Fruit fly (Drosophila melanogaster) whole organism, pupa: Measurements from ENCODE around the gene Spec2.

ENCODE experiments used
- CG10348 ChIP-seq: fragments of 200-800 bp; sonication (Bioruptor generic); IDR thresholded peaks from 2 replicates; pipeline ENCODE4 v1.3.6; 2022; ENCODE audit warnings: missing biosample characterization, missing genetic modification characterization
- CG12605 ChIP-seq: fragments of 200-800 bp; sonication (Bioruptor generic); IDR thresholded peaks from 2 replicates; pipeline ENCODE4 v1.3.6; 2022; ENCODE audit warnings: missing biosample characterization, missing genetic modification characterization
- CG13204 ChIP-seq: fragments of 200-800 bp; sonication (Bioruptor generic); optimal IDR thresholded peaks from 2 replicates; lab custom pipeline; 2018; ENCODE audit warnings: missing biosample characterization, mild to moderate bottlenecking, missing genetic modification characterization, moderate library complexity
- CG14655 ChIP-seq: fragments of 200-800 bp; sonication (Bioruptor generic); optimal IDR thresholded peaks from 3 replicates; lab custom pipeline; 2017; ENCODE audit warnings: mild to moderate bottlenecking, missing biosample characterization, missing genetic modification reagents, missing genetic modification characterization
- CG15710 ChIP-seq: fragments of 200-800 bp; sonication (Bioruptor generic); optimal IDR thresholded peaks from 2 replicates; lab custom pipeline; 2018; ENCODE audit warnings: missing biosample characterization, mild to moderate bottlenecking, missing genetic modification characterization, moderate library complexity
- CG17806 ChIP-seq: fragments of 200-800 bp; sonication (Bioruptor generic); optimal IDR thresholded peaks from 2 replicates; lab custom pipeline; 2018; ENCODE audit warnings: missing biosample characterization, mild to moderate bottlenecking, missing genetic modification characterization, moderate library complexity
- CG32121 ChIP-seq: fragments of 200-800 bp; sonication (Bioruptor generic); IDR thresholded peaks from 2 replicates; pipeline ENCODE4 v1.3.6; 2022; ENCODE audit warnings: missing biosample characterization, missing genetic modification characterization
- CG34367 ChIP-seq: fragments of 200-800 bp; sonication (Bioruptor generic); optimal IDR thresholded peaks from 2 replicates; lab custom pipeline; 2018; ENCODE audit warnings: missing biosample characterization, mild to moderate bottlenecking, missing genetic modification characterization
- CG4496 ChIP-seq: fragments of 200-800 bp; sonication (Bioruptor generic); IDR thresholded peaks from 3 replicates; pipeline ENCODE4 v1.3.6; 2022; ENCODE audit warnings: missing biosample characterization, missing genetic modification characterization
- CG8159 ChIP-seq: fragments of 200-800 bp; sonication (Bioruptor generic); optimal IDR thresholded peaks from 3 replicates; lab custom pipeline; 2018; ENCODE audit warnings: missing biosample characterization, mild to moderate bottlenecking, missing genetic modification characterization, moderate library complexity
- CG8301 ChIP-seq: fragments of 200-800 bp; sonication (Bioruptor generic); optimal IDR thresholded peaks from 2 replicates; lab custom pipeline; 2018; ENCODE audit warnings: missing biosample characterization, mild to moderate bottlenecking, missing genetic modification characterization
- CG9948 ChIP-seq: fragments of 200-800 bp; sonication (Bioruptor generic); optimal IDR thresholded peaks from 2 replicates; lab custom pipeline; 2018; ENCODE audit warnings: missing biosample characterization, mild to moderate bottlenecking, missing genetic modification characterization, moderate library complexity
- EcR ChIP-seq: fragments of 200-800 bp; sonication (Bioruptor generic); optimal IDR thresholded peaks from 3 replicates; lab custom pipeline; 2019; ENCODE audit warnings: missing biosample characterization, missing genetic modification characterization, mild to moderate bottlenecking, moderate library complexity, missing genetic modification reagents
- Ets98B ChIP-seq: fragments of 200-800 bp; sonication (Bioruptor generic); IDR thresholded peaks from 2 replicates; pipeline ENCODE4 v1.3.6; 2022; ENCODE audit warnings: missing biosample characterization, missing genetic modification characterization
- Pif1A ChIP-seq: fragments of 200-800 bp; sonication (Bioruptor generic); optimal IDR thresholded peaks from 3 replicates; lab custom pipeline; 2016; ENCODE audit warnings: missing biosample characterization, missing genetic modification characterization
- Pif1B ChIP-seq: fragments of 200-800 bp; sonication (Bioruptor generic); optimal IDR thresholded peaks from 3 replicates; lab custom pipeline; 2016; ENCODE audit warnings: missing biosample characterization, missing genetic modification characterization
- Snoo ChIP-seq: fragments of 200-800 bp; sonication (Bioruptor generic); optimal IDR thresholded peaks from 3 replicates; lab custom pipeline; 2017; ENCODE audit warnings: missing biosample characterization, mild to moderate bottlenecking, missing genetic modification characterization, inconsistent platforms
- fd96Ca ChIP-seq: fragments of 200-800 bp; sonication (Bioruptor generic); IDR thresholded peaks from 3 replicates; pipeline ENCODE4 v1.3.6; 2022; ENCODE audit warnings: missing biosample characterization, missing genetic modification characterization
- gl ChIP-seq: fragments of 200-800 bp; sonication (Bioruptor generic); optimal IDR thresholded peaks from 2 replicates; lab custom pipeline; 2018; ENCODE audit warnings: missing biosample characterization, mild to moderate bottlenecking, missing genetic modification characterization
- rn ChIP-seq: fragments of 200-800 bp; sonication (Bioruptor generic); IDR thresholded peaks from 2 replicates; pipeline ENCODE4 v1.3.6; 2022; ENCODE audit warnings: missing biosample characterization, missing genetic modification characterization

The Spec2 gene

DNA sequence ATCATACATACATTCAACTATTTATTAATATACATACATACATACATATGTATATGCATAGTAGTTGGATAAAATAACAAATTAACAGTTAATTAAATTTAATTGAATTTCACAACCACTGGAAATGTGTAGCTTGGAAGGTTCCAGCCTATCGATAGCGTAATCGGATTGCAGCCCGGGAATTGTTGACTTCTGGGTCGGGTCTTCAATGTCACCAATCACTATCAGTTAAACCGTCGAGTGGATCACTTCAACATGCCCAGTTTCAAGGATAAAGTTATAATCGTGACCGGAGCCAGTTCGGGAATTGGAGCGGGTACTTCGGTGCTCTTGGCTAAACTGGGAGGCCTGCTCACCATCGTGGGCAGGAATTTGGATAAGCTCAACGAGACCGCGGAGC is 9.5 kb upstream of the Spec2 start, which contains the start of gene CG12171:
Gene CG12171, plus strand, starts transcription at position 191 of the 400 bp plus-strand sequence.
- TF ChIP-seq EcR (GFP tag; lab: Kevin White, UChicago), result peak; percentile 18
- TF ChIP-seq Snoo (tag; lab: Kevin White, UChicago), result no peak
- no peak for TF ChIP-seq CG9948 (tag; lab: Kevin White, UChicago)

DNA sequence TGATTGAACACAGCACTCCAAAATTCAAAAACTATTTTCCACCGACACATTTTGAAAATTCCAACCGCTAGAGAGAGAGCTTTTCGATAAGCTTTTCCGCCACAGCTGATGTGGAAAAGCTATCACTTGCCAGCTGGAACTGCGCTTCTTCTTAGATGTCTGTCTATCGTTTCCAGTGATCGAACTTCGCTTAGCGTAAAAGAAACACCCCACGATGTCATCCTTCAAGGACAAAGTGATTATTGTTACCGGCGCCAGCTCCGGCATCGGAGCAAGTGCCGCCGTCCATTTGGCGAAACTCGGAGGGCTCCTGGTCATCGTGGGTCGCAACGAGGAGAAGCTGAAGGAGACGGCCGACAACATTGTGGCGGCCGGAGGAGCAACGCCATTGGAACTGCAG is 8.3 kb upstream of the Spec2 start, which contains the start of gene CG31549:
Gene CG31549, plus strand, starts transcription at position 11 of the 400 bp plus-strand sequence.
- TF ChIP-seq Pif1B (GFP tag; lab: Kevin White, UChicago), result no peak
- TF ChIP-seq fd96Ca (GFP tag; lab: Robert Waterston, UW), result no peak
- TF ChIP-seq CG8301 (tag; lab: Kevin White, UChicago), result no peak
- no peak for TF ChIP-seq CG8159 (tag; lab: Kevin White, UChicago)
- no peak for TF ChIP-seq Snoo (tag; lab: Kevin White, UChicago)

DNA sequence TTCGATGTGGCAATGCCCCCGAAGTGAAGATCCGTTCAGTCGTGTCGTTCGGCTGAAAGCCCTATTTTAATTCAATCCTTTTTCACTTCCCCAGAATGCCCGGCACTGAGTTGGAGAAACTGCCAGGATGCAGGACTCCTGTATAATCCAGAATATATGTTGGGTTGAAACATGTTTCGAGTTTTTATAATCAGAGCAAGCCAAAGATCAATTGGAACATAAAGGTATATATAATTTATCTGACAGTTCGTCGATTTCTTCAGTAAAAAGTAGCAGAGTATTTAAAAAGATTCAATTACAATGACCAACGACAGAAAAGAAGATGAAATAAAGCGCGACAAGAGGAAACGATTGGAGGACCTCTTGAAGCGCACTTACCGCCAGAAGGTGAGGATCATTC is 3.6 kb upstream of the Spec2 start, which contains the start of gene CG31551:
Gene CG31551, plus strand, starts transcription at position 301 of the 400 bp plus-strand sequence.
- TF ChIP-seq EcR (GFP tag; lab: Kevin White, UChicago) (no peak), CG12605 (GFP tag; lab: Robert Waterston, UW) (no peak), gl (tag; lab: Kevin White, UChicago) (no peak), CG8301 (tag; lab: Kevin White, UChicago) (no peak), Ets98B (GFP tag; lab: Robert Waterston, UW) (no peak), Snoo (tag; lab: Kevin White, UChicago) (no peak), CG17806 (tag; lab: Kevin White, UChicago) (no peak), CG9948 (tag; lab: Kevin White, UChicago) (no peak), Pif1B (GFP tag; lab: Kevin White, UChicago) (no peak)

DNA sequence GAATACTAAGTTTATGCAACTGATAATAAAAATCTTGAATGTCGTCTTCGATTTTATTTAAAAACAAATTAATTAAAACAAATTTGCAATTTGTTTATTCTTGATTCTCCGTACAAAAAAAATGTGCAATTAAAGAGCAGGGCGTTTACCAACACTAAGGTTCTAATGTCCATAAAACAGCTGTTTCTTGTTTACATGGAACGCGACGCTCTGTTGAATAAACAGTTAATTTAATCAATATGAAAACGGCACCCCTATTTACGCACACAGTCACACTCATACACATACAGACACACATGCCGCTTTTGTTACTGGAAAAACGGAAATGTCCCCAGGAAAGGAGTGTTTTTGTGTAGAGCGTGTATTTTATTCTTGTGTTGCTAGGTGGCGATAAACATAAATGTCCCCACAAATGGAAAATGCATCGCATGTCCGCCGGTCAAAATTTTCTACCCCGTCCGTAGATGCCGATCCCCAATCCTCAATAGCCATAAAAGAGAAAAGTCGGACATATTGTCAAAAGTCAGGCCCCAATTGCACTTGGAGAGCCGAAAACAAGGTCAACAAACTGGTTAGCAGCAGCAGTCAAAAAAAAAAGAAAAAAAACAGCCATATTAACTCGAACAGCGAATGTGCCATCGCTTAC is 817 bp downstream of the Spec2 start:
- TF ChIP-seq fd96Ca (GFP tag; lab: Robert Waterston, UW) (no peak), rn (GFP tag; lab: Robert Waterston, UW) (no peak), CG17806 (tag; lab: Kevin White, UChicago) (no peak), gl (tag; lab: Kevin White, UChicago) (peak; percentile 27), CG12605 (GFP tag; lab: Robert Waterston, UW) (no peak), Snoo (tag; lab: Kevin White, UChicago) (no peak), CG4496 (no peak), EcR (GFP tag; lab: Kevin White, UChicago) (peak; percentile 25), CG8159 (tag; lab: Kevin White, UChicago) (no peak), CG10348 (GFP tag; lab: Robert Waterston, UW) (no peak), Pif1B (GFP tag; lab: Kevin White, UChicago) (peak; percentile 38), CG32121 (GFP tag; lab: Robert Waterston, UW) (no peak), CG34367 (tag; lab: Kevin White, UChicago) (no peak), CG8301 (tag; lab: Kevin White, UChicago) (no peak), CG13204 (GFP tag; lab: Kevin White, UChicago) (no peak), CG15710 (no peak), Pif1A (GFP tag; lab: Kevin White, UChicago) (peak; percentile 21), CG14655 (GFP tag; lab: Kevin White, UChicago) (no peak)

DNA sequence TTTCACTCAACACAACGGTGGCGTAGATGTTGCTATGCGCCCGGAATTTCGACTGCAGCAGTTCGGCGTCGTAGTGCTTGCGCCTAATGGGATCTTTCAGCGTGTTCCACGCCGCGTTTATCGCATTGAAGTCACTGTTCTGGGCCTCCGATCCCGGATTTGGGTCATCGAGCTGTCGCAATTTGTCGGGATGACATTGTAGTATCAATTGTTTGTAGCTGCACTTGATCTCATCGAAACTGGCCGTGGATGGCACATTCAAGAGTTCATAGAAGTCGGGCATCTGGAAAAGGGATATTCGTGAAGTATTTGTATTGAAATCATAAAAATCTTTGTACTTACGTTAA is 1.5 kb downstream of the Spec2 start:
- TF ChIP-seq CG12605 (GFP tag; lab: Robert Waterston, UW), result no peak
- TF ChIP-seq CG9948 (tag; lab: Kevin White, UChicago), result no peak
- no peak for TF ChIP-seq CG15710
- TF ChIP-seq CG32121 (GFP tag; lab: Robert Waterston, UW), result no peak
- no peak for TF ChIP-seq CG8301 (tag; lab: Kevin White, UChicago)

DNA sequence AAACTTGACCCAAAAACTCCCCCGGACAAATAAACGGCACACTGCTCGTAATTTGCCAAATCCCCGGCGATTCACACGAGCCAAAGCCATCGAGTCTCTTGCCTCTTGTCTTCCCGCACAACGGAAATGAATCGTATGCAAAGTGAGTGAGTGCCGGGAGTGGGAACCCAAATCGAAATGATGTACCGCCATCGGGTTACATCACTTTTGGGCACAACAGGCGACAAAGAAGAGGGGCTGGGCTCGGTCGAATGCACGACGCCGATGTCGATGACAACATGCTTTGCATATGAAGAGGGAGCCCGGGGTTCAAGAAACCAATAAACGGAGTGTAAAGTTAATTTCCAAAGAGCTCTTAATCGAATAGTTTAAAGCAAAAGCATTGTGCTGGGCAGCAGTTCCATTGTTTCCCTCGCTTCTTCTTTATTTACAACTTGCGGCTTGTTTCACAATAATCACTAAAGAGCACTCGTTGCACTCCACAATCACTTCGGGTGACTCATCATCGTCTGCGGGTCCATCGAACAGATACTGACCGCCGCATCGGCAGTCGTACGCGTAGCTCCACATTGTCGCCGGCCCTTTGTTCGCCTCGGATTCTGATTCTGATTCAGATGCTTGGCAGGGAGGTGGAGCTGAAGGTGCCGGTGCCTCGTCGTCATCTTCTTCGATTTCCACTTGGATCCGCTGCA is 2.1 kb downstream of the Spec2 start:
- TF ChIP-seq CG8301 (tag; lab: Kevin White, UChicago) (peak; percentile 4), fd96Ca (GFP tag; lab: Robert Waterston, UW) (0 out of 3 replicates have a peak, but pooled peaks have one; percentile 45), CG4496 (peak; percentile 42; the same call in 1 of the 3 replicates), CG10348 (GFP tag; lab: Robert Waterston, UW) (no peak), CG12605 (GFP tag; lab: Robert Waterston, UW) (peak; percentile 50), CG34367 (tag; lab: Kevin White, UChicago) (peak; percentile 18), rn (GFP tag; lab: Robert Waterston, UW) (no peak), CG14655 (GFP tag; lab: Kevin White, UChicago) (peak; percentile 14), CG8159 (tag; lab: Kevin White, UChicago) (peak; percentile 27), Ets98B (GFP tag; lab: Robert Waterston, UW) (no peak; the same call in 1 of the 2 replicates), CG13204 (GFP tag; lab: Kevin White, UChicago) (peak; percentile 77), EcR (GFP tag; lab: Kevin White, UChicago) (peak; percentile 94), Pif1B (GFP tag; lab: Kevin White, UChicago) (no peak), Pif1A (GFP tag; lab: Kevin White, UChicago) (peak; percentile 4), gl (tag; lab: Kevin White, UChicago) (peak; percentile 82)
